Worm (Caenorhabditis elegans): ENCODE data around the gene T02H6.11.
"Not testable (repeated sequence)": the region's sequence is repeated elsewhere in the genome, so short reads cannot be mapped to it uniquely, and the experiment has no call there.

- TF ChIP-seq pqm-1 (tag; optimal IDR thresholded peaks at IDR 0.05); pag-3 (tag; optimal IDR thresholded peaks at IDR 0.05; ENCODE audit: borderline replicate concordance, insufficient read depth); ama-1 (optimal IDR thresholded peaks at IDR 0.05); snpc-4 (tag; optimal IDR thresholded peaks at IDR 0.05): not testable (repeated sequence)
Observed at ce11 chrII:695079-695478, 5.8 kb downstream of the T02H6.11 start.
